Fruit fly (Drosophila melanogaster) Kc167 (cell line): Measurements from ENCODE around the gene GluRIB.

Experiments
- Myc ChIP-seq: fragments of >200 bp; optimal IDR thresholded peaks from 2 replicates; lab custom pipeline; 2017; ENCODE audit warnings: missing external identifiers
- Sin3A ChIP-seq: fragments of >200 bp; optimal IDR thresholded peaks from 2 replicates; lab custom pipeline; 2018; ENCODE audit warnings: missing external identifiers
- h ChIP-seq: fragments of >200 bp; optimal IDR thresholded peaks from 3 replicates; lab custom pipeline; 2018; ENCODE audit warnings: missing external identifiers
- psq ChIP-seq: fragments of >200 bp; optimal IDR thresholded peaks from 2 replicates; lab custom pipeline; 2017; ENCODE audit warnings: missing external identifiers

- TF ChIP-seq h (lab: Kevin White, UChicago) (no peak), Myc (lab: Kevin White, UChicago) (no peak), Sin3A (no peak), psq (lab: Kevin White, UChicago) (no peak)
Measured at dm6 chr3L:9262268-9262667, 10.5 kb downstream of the GluRIB start.
